Worm (Caenorhabditis elegans): Measurements from ENCODE around the gene F10E9.1.

ce11 chrIII:8310239-8311057 lies 12.5 kb upstream of the F10E9.1 start, which contains the start of gene F10E9.3:
- TF ChIP-seq tab-1 (GFP tag; IDR thresholded peaks at IDR 0.05) (no peak), flt-1 (GFP tag; IDR thresholded peaks at IDR 0.05) (no peak)

All from whole organism, midembryonic.